Worm (Caenorhabditis elegans): ENCODE measurements around the gene Y37D8A.6.

ce11 chrIII:12860119-12860518, 10.0 kb downstream of the Y37D8A.6 start:
- TF ChIP-seq rec-8 (tag; optimal IDR thresholded peaks at IDR 0.05) = no peak
- no peak for TF ChIP-seq ets-4 (GFP tag; optimal IDR thresholded peaks at IDR 0.05)
- TF ChIP-seq dpff-1 (tag; optimal IDR thresholded peaks at IDR 0.05) = no peak
- no peak for TF ChIP-seq mes-4 (tag; optimal IDR thresholded peaks at IDR 0.05)
- TF ChIP-seq madf-6 (GFP tag; IDR thresholded peaks at IDR 0.05) = no peak
- TF ChIP-seq efl-1 (GFP tag; optimal IDR thresholded peaks at IDR 0.05) = no peak
- TF ChIP-seq nfya-2 (GFP tag; IDR thresholded peaks at IDR 0.05) = no peak
- TF ChIP-seq die-1 (tag; optimal IDR thresholded peaks at IDR 0.05) = no peak
- TF ChIP-seq lin-35 (GFP tag; optimal IDR thresholded peaks at IDR 0.05) = no peak
- TF ChIP-seq ztf-18 (tag; optimal IDR thresholded peaks at IDR 0.05) = no peak
- TF ChIP-seq let-607 (tag; optimal IDR thresholded peaks at IDR 0.05) = no peak
- no peak for TF ChIP-seq ceh-79 (tag; optimal IDR thresholded peaks at IDR 0.05)

Measured in whole organism, young adult.